Worm (Caenorhabditis elegans): ENCODE results near the gene cdh-4.

- no peak for TF ChIP-seq fkh-10 (GFP tag; optimal IDR thresholded peaks at IDR 0.05)
- no peak for TF ChIP-seq ztf-4 (tag; optimal IDR thresholded peaks at IDR 0.05)
- no peak for TF ChIP-seq ama-1 (optimal IDR thresholded peaks at IDR 0.05)
- TF ChIP-seq grh-1 (GFP tag; IDR thresholded peaks at IDR 0.05) = no peak
- TF ChIP-seq unc-62 (GFP tag; optimal IDR thresholded peaks at IDR 0.05) = no peak
- TF ChIP-seq irx-1 (tag; optimal IDR thresholded peaks at IDR 0.05) = no peak
- no peak for TF ChIP-seq lin-13 (GFP tag; optimal IDR thresholded peaks at IDR 0.05)
- TF ChIP-seq elt-3 (tag; optimal IDR thresholded peaks at IDR 0.05) = no peak
- TF ChIP-seq nhr-77 (tag; optimal IDR thresholded peaks at IDR 0.05) = no peak
- TF ChIP-seq skn-1 (tag; optimal IDR thresholded peaks at IDR 0.05) = no peak
- TF ChIP-seq elt-2 (tag; optimal IDR thresholded peaks at IDR 0.05) = no peak
Observed at ce11 chrIII:4525998-4526397, 5.8 kb downstream of the cdh-4 start.
